Worm (Caenorhabditis elegans) whole organism, young adult: ENCODE data around the gene sipa-1.

Source experiments
- B0035.1 ChIP-seq: sonication (generic microtip); optimal IDR thresholded peaks from 2 replicates; lab custom pipeline; 2016; ENCODE audit warnings: missing genetic modification characterization, mild to moderate bottlenecking, missing compliant biosample characterization, missing genotype, missing genetic modification reagents
- B0261.1 ChIP-seq: sonication (generic microtip); optimal IDR thresholded peaks from 2 replicates; lab custom pipeline; 2016; ENCODE audit warnings: mild to moderate bottlenecking, missing genetic modification characterization, moderate library complexity, missing compliant biosample characterization
- F52B5.7 ChIP-seq: sonication (generic microtip); optimal IDR thresholded peaks from 2 replicates; lab custom pipeline; 2016; ENCODE audit warnings: mild to moderate bottlenecking, missing genetic modification characterization, missing compliant biosample characterization
- F55B11.4 ChIP-seq: sonication (generic microtip); optimal IDR thresholded peaks from 2 replicates; lab custom pipeline; 2016; ENCODE audit warnings: missing compliant biosample characterization, missing genetic modification characterization, borderline replicate concordance; ENCODE audit not compliant: insufficient read depth
- F57A8.1 ChIP-seq: fragments of 200-800 bp; sonication (Bioruptor generic); optimal IDR thresholded peaks from 2 replicates; lab custom pipeline; 2018; ENCODE audit warnings: mild to moderate bottlenecking, missing genetic modification characterization, moderate library complexity, missing compliant biosample characterization
- K12H6.12 ChIP-seq: fragments of 200-800 bp; sonication (Bioruptor generic); optimal IDR thresholded peaks from 2 replicates; lab custom pipeline; 2018; ENCODE audit warnings: mild to moderate bottlenecking, missing genetic modification characterization, missing compliant biosample characterization
- Y95B8A.8 ChIP-seq: fragments of 200-800 bp; sonication (Bioruptor generic); IDR thresholded peaks from 2 replicates; pipeline ENCODE4 v1.3.6; 2022; ENCODE audit warnings: missing genetic modification reagents, missing genetic modification characterization, missing compliant biosample characterization
- aptf-2 ChIP-seq: fragments of 200-800 bp; sonication (Bioruptor generic); conservative IDR thresholded peaks from 2 replicates; pipeline ENCODE4 v1.3.6; 2022; ENCODE audit warnings: missing genetic modification reagents, missing genetic modification characterization, missing compliant biosample characterization
- aptf-3 ChIP-seq: fragments of 200-800 bp; sonication (Bioruptor generic); IDR thresholded peaks from 2 replicates; pipeline ENCODE4 v1.3.6; 2022; ENCODE audit warnings: missing genetic modification characterization, missing compliant biosample characterization
- attf-6 ChIP-seq: fragments of 200-800 bp; sonication (Bioruptor generic); IDR thresholded peaks from 2 replicates; pipeline ENCODE4 v1.3.6; 2022; ENCODE audit warnings: missing genetic modification reagents, missing genetic modification characterization, missing compliant biosample characterization
- bed-1 ChIP-seq: fragments of 200-800 bp; sonication (Bioruptor generic); IDR thresholded peaks from 2 replicates; pipeline ENCODE4 v1.3.6; 2022; ENCODE audit warnings: missing genetic modification reagents, missing genetic modification characterization, missing compliant biosample characterization
- bed-2 ChIP-seq: fragments of 200-800 bp; sonication (Bioruptor generic); IDR thresholded peaks from 2 replicates; pipeline ENCODE4 v1.3.6; 2022; ENCODE audit warnings: missing genetic modification reagents, missing genetic modification characterization, missing compliant biosample characterization
- ccch-3 ChIP-seq: fragments of 200-800 bp; sonication (Bioruptor generic); optimal IDR thresholded peaks from 2 replicates; lab custom pipeline; 2018; ENCODE audit warnings: mild to moderate bottlenecking, missing genetic modification characterization, missing compliant biosample characterization
- ceh-27 ChIP-seq: fragments of 200-800 bp; sonication (Bioruptor generic); optimal IDR thresholded peaks from 2 replicates; lab custom pipeline; 2018; ENCODE audit warnings: mild to moderate bottlenecking, missing genetic modification characterization, moderate library complexity, missing compliant biosample characterization
- chd-7 ChIP-seq: sonication (generic microtip); optimal IDR thresholded peaks from 2 replicates; lab custom pipeline; 2016; ENCODE audit warnings: mild to moderate bottlenecking, missing genetic modification characterization, moderate library complexity, missing compliant biosample characterization
- die-1 ChIP-seq: sonication (generic microtip); optimal IDR thresholded peaks from 2 replicates; lab custom pipeline; 2016; ENCODE audit warnings: missing genotype, mild to moderate bottlenecking, missing genetic modification characterization, missing compliant biosample characterization
- dpff-1 ChIP-seq: sonication (generic microtip); optimal IDR thresholded peaks from 2 replicates; lab custom pipeline; 2017; ENCODE audit warnings: mild to moderate bottlenecking, missing genetic modification characterization, missing compliant biosample characterization
- ets-4 ChIP-seq: fragments of 200-800 bp; sonication (Bioruptor generic); optimal IDR thresholded peaks from 2 replicates; lab custom pipeline; 2018; ENCODE audit warnings: mild to moderate bottlenecking, missing genetic modification characterization, missing compliant biosample characterization
- hlh-26 ChIP-seq: fragments of 200-800 bp; sonication (Bioruptor generic); conservative IDR thresholded peaks from 2 replicates; pipeline ENCODE4 v1.3.6; 2022; ENCODE audit warnings: missing genetic modification reagents, missing genetic modification characterization, missing compliant biosample characterization
- hmg-1.2 ChIP-seq: fragments of 200-800 bp; sonication (Bioruptor generic); IDR thresholded peaks from 2 replicates; pipeline ENCODE4 v1.3.6; 2022; ENCODE audit warnings: missing genetic modification reagents, missing genetic modification characterization, missing compliant biosample characterization
- hrde-1 ChIP-seq: sonication (generic microtip); optimal IDR thresholded peaks from 2 replicates; lab custom pipeline; 2016; ENCODE audit warnings: missing genetic modification characterization, mild to moderate bottlenecking, missing compliant biosample characterization, moderate library complexity, missing genotype, missing genetic modification reagents, borderline replicate concordance
- let-526 ChIP-seq: fragments of 200-800 bp; sonication (Bioruptor generic); IDR thresholded peaks from 2 replicates; pipeline ENCODE4 v1.3.6; 2022; ENCODE audit warnings: missing genetic modification reagents, missing genetic modification characterization, missing compliant biosample characterization
- let-607 ChIP-seq, 2 experiments: fragments of 200-800 bp in 1 of 2; sonication (Bioruptor generic) in 1 of 2; sonication (generic microtip) in 1 of 2; optimal IDR thresholded peaks; 2 replicates each; lab custom pipeline; 2016 to 2018; ENCODE audit warnings: mild to moderate bottlenecking in 2 of 2, missing compliant biosample characterization in 2 of 2, missing genetic modification characterization in 2 of 2, moderate library complexity in 2 of 2, missing genotype in 1 of 2
- nfya-1 ChIP-seq: sonication (generic microtip); optimal IDR thresholded peaks from 2 replicates; lab custom pipeline; 2017; ENCODE audit warnings: antibody characterized with exemption, missing compliant biosample characterization, missing genetic modification characterization, borderline replicate concordance; ENCODE audit not compliant: insufficient read depth
- nfyb-1 ChIP-seq: fragments of 200-800 bp; sonication (Bioruptor generic); IDR thresholded peaks from 2 replicates; pipeline ENCODE4 v1.3.6; 2022; ENCODE audit warnings: missing genetic modification reagents, missing genetic modification characterization, missing compliant biosample characterization
- nhr-179 ChIP-seq: sonication (generic microtip); optimal IDR thresholded peaks from 2 replicates; lab custom pipeline; 2016; ENCODE audit warnings: mild to moderate bottlenecking, missing genetic modification characterization, missing compliant biosample characterization
- nhr-27 ChIP-seq: fragments of 200-800 bp; sonication (Bioruptor generic); optimal IDR thresholded peaks from 2 replicates; lab custom pipeline; 2018; ENCODE audit warnings: mild to moderate bottlenecking, missing genetic modification characterization, moderate library complexity, missing compliant biosample characterization
- pbrm-1 ChIP-seq: fragments of 200-800 bp; sonication (Bioruptor generic); IDR thresholded peaks from 2 replicates; pipeline ENCODE4 v1.3.6; 2022; ENCODE audit warnings: missing genetic modification reagents, missing genetic modification characterization, missing compliant biosample characterization
- rec-8 ChIP-seq, 2 experiments: sonication (generic microtip); optimal IDR thresholded peaks; 2 replicates each; lab custom pipeline; 2016; ENCODE audit warnings: mild to moderate bottlenecking in 2 of 2, missing genetic modification characterization in 2 of 2, missing genetic modification reagents in 2 of 2, missing genotype in 2 of 2, missing biosample characterization in 1 of 2, missing compliant biosample characterization in 1 of 2, moderate library complexity in 1 of 2
- sea-2 ChIP-seq: fragments of 200-800 bp; sonication (Bioruptor generic); IDR thresholded peaks from 2 replicates; pipeline ENCODE4 v1.3.6; 2022; ENCODE audit warnings: missing genetic modification characterization, missing compliant biosample characterization
- snpc-4 ChIP-seq, 5 experiments: fragments of 150-350 bp in 1 of 5; sonication (generic microtip) in 4 of 5; optimal IDR thresholded peaks; 2 replicates each; lab custom pipeline; 2014 to 2018; ENCODE audit warnings: missing genetic modification characterization in 5 of 5, missing biosample characterization in 3 of 5, antibody characterized with exemption in 2 of 5, mild to moderate bottlenecking in 2 of 5, missing compliant biosample characterization in 2 of 5, missing genotype in 2 of 5, moderate library complexity in 2 of 5, missing genetic modification reagents in 1 of 5
- sptf-2 ChIP-seq: fragments of 200-800 bp; sonication (Bioruptor generic); optimal IDR thresholded peaks from 2 replicates; lab custom pipeline; 2018; ENCODE audit warnings: mild to moderate bottlenecking, missing genetic modification characterization, missing compliant biosample characterization
- unc-62 ChIP-seq: fragments of 150-350 bp; optimal IDR thresholded peaks from 2 replicates; lab custom pipeline; 2014; ENCODE audit warnings: missing biosample characterization, missing genetic modification reagents, missing genetic modification characterization
- xnd-1 ChIP-seq: sonication (generic microtip); optimal IDR thresholded peaks from 2 replicates; lab custom pipeline; 2016; ENCODE audit warnings: missing genotype, missing genetic modification reagents, missing genetic modification characterization, missing compliant biosample characterization

sipa-1 gene

DNA sequence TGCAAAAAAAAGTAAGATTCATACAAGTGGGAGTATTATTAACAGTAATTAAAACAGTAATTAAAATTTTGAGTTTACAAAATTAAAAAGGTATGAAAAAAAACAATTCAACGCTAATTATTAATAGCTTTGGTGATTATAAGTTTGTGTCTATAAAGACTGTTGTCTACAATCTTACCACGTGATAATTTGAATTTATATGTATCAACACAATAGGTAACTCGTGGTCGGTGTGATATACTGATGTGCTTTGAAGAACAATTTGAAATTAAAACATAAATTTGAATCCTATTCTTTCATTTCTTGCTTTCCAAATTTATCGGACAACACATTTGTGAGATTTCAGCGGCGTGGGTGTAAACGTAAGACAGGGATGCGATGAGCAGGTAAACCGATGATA lies 9.3 kb downstream of the sipa-1 start:
- TF ChIP-seq snpc-4 (GFP tag; optimal IDR thresholded peaks at IDR 0.05; lab: Kevin White, UChicago) = no peak
- no peak for TF ChIP-seq snpc-4 (tag; optimal IDR thresholded peaks at IDR 0.05; lab: Kevin White, UChicago)
- TF ChIP-seq F55B11.4 (tag; lab: Kevin White, UChicago) = no peak

DNA sequence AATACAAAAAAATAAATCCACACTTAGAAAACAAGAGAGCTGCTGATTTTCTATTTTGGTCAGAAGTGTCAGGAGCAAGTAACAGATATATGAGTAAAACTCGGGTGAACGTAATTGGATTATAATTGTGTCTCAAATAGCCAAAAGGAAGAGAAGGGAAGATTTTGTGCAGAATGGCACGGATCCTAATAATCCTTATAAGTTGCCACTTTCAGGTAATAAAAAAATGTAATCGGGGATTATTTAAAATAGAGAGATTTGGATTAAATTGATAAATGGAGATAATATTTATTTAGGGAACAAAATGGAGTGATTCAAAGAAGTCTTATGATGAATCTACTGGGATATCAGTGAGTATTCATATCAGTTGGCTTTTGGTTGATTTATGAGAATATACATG lies 12.1 kb downstream of the sipa-1 start:
- no peak for TF ChIP-seq pbrm-1 (GFP tag; lab: Robert Waterston, UW)
- no peak for TF ChIP-seq F52B5.7
- TF ChIP-seq unc-62 (GFP tag; lab: Kevin White, UChicago) = no peak
- TF ChIP-seq hmg-1.2 (GFP tag; lab: Robert Waterston, UW) = no peak
- TF ChIP-seq xnd-1 (tag; lab: Kevin White, UChicago) = no peak
- TF ChIP-seq ceh-27 (GFP tag; lab: Kevin White, UChicago) = no peak
- TF ChIP-seq ccch-3 (GFP tag; lab: Kevin White, UChicago) = no peak
- no peak for TF ChIP-seq chd-7
- no peak for TF ChIP-seq sptf-2 (GFP tag; lab: Kevin White, UChicago)
- TF ChIP-seq nhr-179 = no peak

DNA sequence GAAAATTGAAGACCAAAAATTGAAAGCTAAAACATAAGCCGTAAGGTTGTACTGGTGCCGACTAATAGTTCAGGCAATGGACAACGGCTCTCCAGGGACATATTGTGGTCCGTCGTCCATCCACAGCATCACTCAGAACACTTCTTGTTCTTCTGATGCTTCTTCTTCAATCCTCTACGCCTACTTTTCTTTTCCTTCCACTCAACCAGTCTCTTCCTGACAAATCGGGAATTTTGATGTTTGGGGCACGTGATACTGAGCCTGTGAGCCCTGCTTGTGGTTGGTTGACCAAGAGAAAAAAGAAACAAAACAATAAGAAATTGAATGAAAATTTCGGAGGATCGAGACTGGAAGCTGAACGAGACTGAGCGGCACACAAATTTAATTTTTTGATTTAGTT lies 15.8 kb downstream of the sipa-1 start:
- TF ChIP-seq bed-2 (GFP tag; lab: Robert Waterston, UW) = no peak
- no peak for TF ChIP-seq die-1 (tag; lab: Kevin White, UChicago)
- no peak for TF ChIP-seq dpff-1 (tag; lab: Kevin White, UChicago)
- TF ChIP-seq K12H6.12 = no peak
- TF ChIP-seq ets-4 (GFP tag; lab: Kevin White, UChicago) = no peak
- TF ChIP-seq let-607 (tag; optimal IDR thresholded peaks at IDR 0.05; lab: Kevin White, UChicago) = no peak
- no peak for TF ChIP-seq Y95B8A.8 (GFP tag; lab: Robert Waterston, UW)
- no peak for TF ChIP-seq hrde-1 (tag; lab: Kevin White, UChicago)
- TF ChIP-seq nfya-1 = no peak
- TF ChIP-seq sptf-2 (GFP tag; lab: Kevin White, UChicago) = no peak
- TF ChIP-seq nfyb-1 = no peak
- TF ChIP-seq, all 124 proteins: peak for 0

DNA sequence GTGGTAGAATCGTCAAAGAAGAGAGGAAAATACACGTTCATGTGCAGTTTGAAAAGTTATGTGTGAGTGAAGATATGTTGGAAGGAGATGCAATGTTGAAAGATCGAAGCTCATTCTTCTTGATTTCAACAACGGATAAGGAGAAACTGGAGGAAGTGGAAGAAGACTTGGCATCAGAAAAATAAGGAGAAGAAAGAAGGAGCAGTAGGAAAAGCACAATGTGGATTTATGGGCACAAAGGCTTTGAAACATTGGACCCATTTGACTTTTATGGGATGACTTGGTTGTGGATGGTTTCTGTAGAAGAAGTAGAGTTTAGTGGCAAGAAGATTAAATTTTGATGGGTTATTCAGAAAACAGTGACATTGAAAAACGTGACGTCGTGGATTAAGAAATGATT lies 17.0 kb downstream of the sipa-1 start:
- TF ChIP-seq nfya-1 (no peak), attf-6 (GFP tag; lab: Robert Waterston, UW) (no peak), let-526 (no peak), aptf-3 (GFP tag; lab: Robert Waterston, UW) (no peak), B0035.1 (tag; lab: Kevin White, UChicago) (no peak), B0261.1 (no peak), bed-1 (GFP tag; lab: Robert Waterston, UW) (no peak), aptf-2 (GFP tag; lab: Robert Waterston, UW) (no peak), sptf-2 (GFP tag; lab: Kevin White, UChicago) (no peak), nhr-27 (tag; lab: Kevin White, UChicago) (no peak), rec-8 (tag; optimal IDR thresholded peaks at IDR 0.05; lab: Kevin White, UChicago) (no peak)
- TF ChIP-seq, all 124 proteins: peak for 0

DNA sequence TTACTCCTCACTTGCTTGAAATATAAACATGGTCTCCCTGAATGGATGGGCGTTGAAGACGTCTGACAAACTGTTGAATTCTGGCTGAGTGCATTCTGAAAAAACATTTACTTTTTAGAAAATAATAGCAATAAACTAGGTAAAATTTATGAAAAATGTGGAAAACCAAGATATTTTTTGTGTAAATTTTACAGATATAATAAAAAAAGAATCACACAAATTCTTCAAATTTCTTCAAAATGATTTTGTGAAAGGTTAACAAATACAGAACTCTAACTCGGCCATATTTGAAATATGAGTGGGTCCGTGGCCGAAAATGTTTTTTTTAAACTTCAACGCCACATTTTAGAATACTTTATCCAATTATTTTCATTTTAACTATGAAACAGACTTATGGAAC lies 18.9 kb downstream of the sipa-1 start, which contains the start of gene glb-15:
Gene glb-15 (minus strand): TSS at position 101 of the 400 bp plus-strand sequence.
- TF ChIP-seq unc-62 (GFP tag; lab: Kevin White, UChicago) (no peak), sea-2 (GFP tag; lab: Robert Waterston, UW) (no peak), hlh-26 (no peak), F57A8.1 (GFP tag; lab: Kevin White, UChicago) (no peak)
